Worm (Caenorhabditis elegans) whole organism, L4 larva: ENCODE data around the gene nspe-2.
A peak's percentile ranks its signal among the peaks of the same experiment; 100 is the strongest.

Source experiments
- F49E8.2 ChIP-seq: sonication (generic microtip); optimal IDR thresholded peaks from 2 replicates; lab custom pipeline; 2016; ENCODE audit warnings: missing compliant biosample characterization, mild to moderate bottlenecking, missing genetic modification characterization, borderline replicate concordance
- Y5F2A.4 ChIP-seq: fragments of 200-800 bp; sonication (Bioruptor generic); optimal IDR thresholded peaks from 2 replicates; lab custom pipeline; 2018; ENCODE audit warnings: mild to moderate bottlenecking, missing genetic modification characterization, missing compliant biosample characterization
- ZK546.5 ChIP-seq, 2 experiments: sonication (generic microtip); optimal IDR thresholded peaks; 2 replicates each; lab custom pipeline; 2017; ENCODE audit warnings: missing biosample characterization in 2 of 2, missing genetic modification characterization in 2 of 2
- aha-1 ChIP-seq: fragments of 150-350 bp; peaks from one replicate; lab custom pipeline; 2014; ENCODE audit warnings: missing biosample characterization, missing genetic modification characterization
- aly-2 ChIP-seq: sonication (generic microtip); optimal IDR thresholded peaks from 2 replicates; lab custom pipeline; 2018; ENCODE audit warnings: missing biosample characterization, missing genetic modification characterization
- ama-1 ChIP-seq: fragments of 150-350 bp; optimal IDR thresholded peaks from 2 replicates; lab custom pipeline; 2014; ENCODE audit warnings: inconsistent platforms, mixed read lengths
- arid-1 ChIP-seq: fragments of 200-800 bp; sonication (Bioruptor generic); conservative IDR thresholded peaks from 2 replicates; pipeline ENCODE4 v1.3.6; 2022; ENCODE audit warnings: missing genetic modification reagents, missing genetic modification characterization, missing compliant biosample characterization
- ceh-20 ChIP-seq: fragments of 200-800 bp; sonication (Bioruptor generic); IDR thresholded peaks from 2 replicates; pipeline ENCODE4 v1.3.6; 2022; ENCODE audit warnings: missing genetic modification reagents, missing genetic modification characterization, missing compliant biosample characterization
- ceh-44 ChIP-seq: fragments of 200-800 bp; sonication (Bioruptor generic); IDR thresholded peaks from 2 replicates; pipeline ENCODE4 v1.3.6; 2022; ENCODE audit warnings: missing genetic modification reagents, missing genetic modification characterization, missing compliant biosample characterization
- ceh-62 ChIP-seq: sonication (generic microtip); optimal IDR thresholded peaks from 2 replicates; lab custom pipeline; 2017; ENCODE audit warnings: missing biosample characterization, missing genetic modification characterization
- ceh-82 ChIP-seq: sonication (generic microtip); optimal IDR thresholded peaks from 2 replicates; lab custom pipeline; 2017; ENCODE audit warnings: missing biosample characterization, missing genetic modification characterization
- dmd-6 ChIP-seq: fragments of 200-800 bp; sonication (Bioruptor generic); IDR thresholded peaks from 2 replicates; pipeline ENCODE4 v1.3.6; 2022; ENCODE audit warnings: missing genetic modification reagents, missing genetic modification characterization, missing compliant biosample characterization
- dmd-8 ChIP-seq: fragments of 200-800 bp; sonication (Bioruptor generic); IDR thresholded peaks from 2 replicates; pipeline ENCODE4 v1.3.6; 2022; ENCODE audit warnings: missing genetic modification characterization, missing compliant biosample characterization
- dmd-9 ChIP-seq: fragments of 200-800 bp; sonication (Bioruptor generic); IDR thresholded peaks from 2 replicates; pipeline ENCODE4 v1.3.6; 2022; ENCODE audit warnings: missing genetic modification reagents, missing genetic modification characterization, missing compliant biosample characterization
- egl-27 ChIP-seq: sonication (generic microtip); optimal IDR thresholded peaks from 3 replicates; lab custom pipeline; 2017; ENCODE audit warnings: missing biosample characterization, missing genetic modification reagents, missing genetic modification characterization
- egl-43 ChIP-seq: fragments of 200-800 bp; sonication (Bioruptor generic); IDR thresholded peaks from 2 replicates; pipeline ENCODE4 v1.3.6; 2022; ENCODE audit warnings: missing genetic modification reagents, missing genetic modification characterization, missing compliant biosample characterization
- gei-8 ChIP-seq: fragments of 200-800 bp; sonication (Bioruptor generic); optimal IDR thresholded peaks from 2 replicates; lab custom pipeline; 2018; ENCODE audit warnings: mild to moderate bottlenecking, missing genetic modification characterization, missing compliant biosample characterization
- hif-1 ChIP-seq, 2 experiments: sonication (generic microtip); optimal IDR thresholded peaks; 2 replicates each; lab custom pipeline; 2016 to 2017; ENCODE audit warnings: missing compliant biosample characterization in 2 of 2, missing genetic modification characterization in 2 of 2, missing genetic modification reagents in 2 of 2, missing genotype in 2 of 2, mild to moderate bottlenecking in 1 of 2
- hlh-11 ChIP-seq: fragments of 200-800 bp; sonication (Bioruptor generic); optimal IDR thresholded peaks from 2 replicates; lab custom pipeline; 2018; ENCODE audit warnings: mild to moderate bottlenecking, missing genetic modification characterization, missing compliant biosample characterization
- hmg-1.1 ChIP-seq: fragments of 200-800 bp; sonication (Bioruptor generic); IDR thresholded peaks from 2 replicates; pipeline ENCODE4 v1.3.6; 2022; ENCODE audit warnings: missing genetic modification reagents, missing genetic modification characterization, missing compliant biosample characterization
- lim-7 ChIP-seq: fragments of 200-800 bp; sonication (Bioruptor generic); IDR thresholded peaks from 2 replicates; pipeline ENCODE4 v1.3.6; 2022; ENCODE audit warnings: missing genetic modification characterization, missing compliant biosample characterization
- lin-1 ChIP-seq: fragments of 200-800 bp; sonication (Bioruptor generic); IDR thresholded peaks from 2 replicates; pipeline ENCODE4 v1.3.6; 2022; ENCODE audit warnings: missing genetic modification reagents, missing genetic modification characterization, missing compliant biosample characterization
- lin-13 ChIP-seq: fragments of 150-350 bp; optimal IDR thresholded peaks from 2 replicates; lab custom pipeline; 2014; ENCODE audit warnings: missing biosample characterization, missing genetic modification reagents, missing genetic modification characterization
- lin-39 ChIP-seq: fragments of 150-350 bp; optimal IDR thresholded peaks from 2 replicates; lab custom pipeline; 2014; ENCODE audit warnings: missing biosample characterization, missing genetic modification reagents, missing genetic modification characterization
- lsy-2 ChIP-seq, 2 experiments: fragments of 150-350 bp in 1 of 2; sonication (generic microtip) in 1 of 2; optimal IDR thresholded peaks; 2 replicates each; lab custom pipeline; 2014 to 2017; ENCODE audit warnings: missing biosample characterization in 2 of 2, missing genetic modification characterization in 2 of 2
- mdt-29 ChIP-seq: fragments of 200-800 bp; sonication (Bioruptor generic); IDR thresholded peaks from 2 replicates; pipeline ENCODE4 v1.3.6; 2022; ENCODE audit warnings: missing genetic modification reagents, missing genetic modification characterization, missing compliant biosample characterization
- mep-1 ChIP-seq: fragments of 150-350 bp; sonication (generic microtip); optimal IDR thresholded peaks from 3 replicates; lab custom pipeline; 2014; ENCODE audit warnings: missing biosample characterization, missing genetic modification characterization
- nhr-10 ChIP-seq: fragments of 150-350 bp; optimal IDR thresholded peaks from 2 replicates; lab custom pipeline; 2014; ENCODE audit warnings: missing biosample characterization, missing genetic modification characterization
- nhr-102 ChIP-seq: sonication (generic microtip); optimal IDR thresholded peaks from 2 replicates; lab custom pipeline; 2016; ENCODE audit warnings: mild to moderate bottlenecking, missing genetic modification characterization, moderate library complexity, missing compliant biosample characterization
- nhr-11 ChIP-seq: fragments of 150-350 bp; optimal IDR thresholded peaks from 2 replicates; lab custom pipeline; 2014; ENCODE audit warnings: missing biosample characterization, missing genetic modification characterization
- nhr-111 ChIP-seq: fragments of 200-800 bp; sonication (Bioruptor generic); optimal IDR thresholded peaks from 2 replicates; lab custom pipeline; 2018; ENCODE audit warnings: mild to moderate bottlenecking, missing genetic modification characterization, missing compliant biosample characterization
- nhr-28 ChIP-seq: fragments of 150-350 bp; optimal IDR thresholded peaks from 2 replicates; lab custom pipeline; 2014; ENCODE audit warnings: missing biosample characterization, missing genetic modification characterization
- nhr-41 ChIP-seq: fragments of 200-800 bp; sonication (Bioruptor generic); IDR thresholded peaks from 2 replicates; pipeline ENCODE4 v1.3.6; 2022; ENCODE audit warnings: missing genetic modification reagents, missing genetic modification characterization, missing compliant biosample characterization
- nhr-42 ChIP-seq: fragments of 200-800 bp; sonication (Bioruptor generic); IDR thresholded peaks from 2 replicates; pipeline ENCODE4 v1.3.6; 2022; ENCODE audit warnings: missing genetic modification characterization, missing compliant biosample characterization
- nhr-48 ChIP-seq: sonication (generic microtip); optimal IDR thresholded peaks from 2 replicates; lab custom pipeline; 2016; ENCODE audit warnings: mild to moderate bottlenecking, missing genetic modification characterization, missing compliant biosample characterization
- nhr-6 ChIP-seq: fragments of 150-350 bp; optimal IDR thresholded peaks from 2 replicates; lab custom pipeline; 2014; ENCODE audit warnings: missing biosample characterization, missing genetic modification characterization
- nhr-76 ChIP-seq: fragments of 150-350 bp; optimal IDR thresholded peaks from 2 replicates; lab custom pipeline; 2014; ENCODE audit warnings: missing biosample characterization, missing genetic modification characterization
- php-3 ChIP-seq: fragments of 200-800 bp; sonication (Bioruptor generic); IDR thresholded peaks from 2 replicates; pipeline ENCODE4 v1.3.6; 2022; ENCODE audit warnings: missing genetic modification reagents, missing genetic modification characterization, missing compliant biosample characterization
- pqm-1 ChIP-seq: sonication (generic microtip); optimal IDR thresholded peaks from 2 replicates; lab custom pipeline; 2017; ENCODE audit warnings: missing biosample characterization, missing genetic modification characterization
- saeg-2 ChIP-seq: fragments of 200-800 bp; sonication (Bioruptor generic); IDR thresholded peaks from 2 replicates; pipeline ENCODE4 v1.3.6; 2022; ENCODE audit warnings: missing genetic modification reagents, missing genetic modification characterization, missing compliant biosample characterization
- sdz-12 ChIP-seq: fragments of 200-800 bp; sonication (Bioruptor generic); optimal IDR thresholded peaks from 2 replicates; lab custom pipeline; 2018; ENCODE audit warnings: mild to moderate bottlenecking, missing genetic modification characterization, missing compliant biosample characterization
- snpc-1.2 ChIP-seq: fragments of 200-800 bp; sonication (Bioruptor generic); IDR thresholded peaks from 2 replicates; pipeline ENCODE4 v1.3.6; 2022; ENCODE audit warnings: missing genetic modification reagents, missing genetic modification characterization, missing compliant biosample characterization
- tra-1 ChIP-seq: fragments of 200-800 bp; sonication (Bioruptor generic); IDR thresholded peaks from 2 replicates; pipeline ENCODE4 v1.3.6; 2022; ENCODE audit warnings: missing genetic modification reagents, missing genetic modification characterization, missing compliant biosample characterization
- unc-130 ChIP-seq: sonication (generic microtip); optimal IDR thresholded peaks from 2 replicates; lab custom pipeline; 2016; ENCODE audit warnings: missing genetic modification reagents, missing genetic modification characterization, missing compliant biosample characterization
- zag-1 ChIP-seq: fragments of 150-350 bp; optimal IDR thresholded peaks from 2 replicates; lab custom pipeline; 2014; ENCODE audit warnings: missing biosample characterization, missing genetic modification characterization
- zfp-3 ChIP-seq: fragments of 200-800 bp; sonication (Bioruptor generic); conservative IDR thresholded peaks from 2 replicates; pipeline ENCODE4 v1.3.6; 2022; ENCODE audit warnings: missing genetic modification reagents, missing genetic modification characterization, missing compliant biosample characterization

nspe-2 gene

ce11 chrII:12620764-12621163 lies 1.6 kb upstream of the nspe-2 start, which contains the start of gene nspe-1:
Gene nspe-1 (minus strand): TSS chrII:12620864.
- no peak for TF ChIP-seq nhr-11 (tag; lab: Kevin White, UChicago)
- no peak for TF ChIP-seq dmd-9 (GFP tag; lab: Robert Waterston, UW)
- TF ChIP-seq arid-1 (GFP tag; lab: Robert Waterston, UW): no peak
- TF ChIP-seq ceh-20: no peak
- no peak for TF ChIP-seq nhr-6 (tag; lab: Kevin White, UChicago)
- no peak for TF ChIP-seq nhr-102 (tag; lab: Kevin White, UChicago)
- TF ChIP-seq dmd-8: no peak
- TF ChIP-seq saeg-2 (GFP tag; lab: Robert Waterston, UW): no peak
- no peak for TF ChIP-seq Y5F2A.4
- TF ChIP-seq lim-7 (GFP tag; lab: Robert Waterston, UW): no peak
- no peak for TF ChIP-seq snpc-1.2 (GFP tag; lab: Robert Waterston, UW)
- TF ChIP-seq php-3: no peak
- no peak for TF ChIP-seq egl-43
- TF ChIP-seq mdt-29 (GFP tag; lab: Robert Waterston, UW): no peak
- no peak for TF ChIP-seq lin-39 (tag; lab: Kevin White, UChicago)
- no peak for TF ChIP-seq mep-1

DNA sequence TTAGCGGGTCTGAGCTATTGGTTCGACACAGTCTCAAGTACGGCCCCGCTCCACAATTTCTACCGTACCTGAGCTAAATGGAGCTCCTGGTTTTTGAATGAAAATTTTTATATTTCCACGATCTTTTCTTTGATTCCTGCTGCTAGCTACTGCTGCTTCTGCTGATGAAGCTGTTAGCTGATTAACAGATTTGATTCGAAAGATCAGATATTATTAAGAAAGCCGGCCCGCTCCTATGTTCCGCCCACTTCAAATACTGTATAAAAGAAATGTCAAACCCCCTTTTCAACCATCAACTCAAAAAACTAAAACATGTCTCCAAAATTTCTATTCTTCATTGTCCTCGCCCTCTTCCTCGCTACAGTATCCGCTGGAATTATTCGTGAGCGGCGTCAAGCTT lies 1.6 kb downstream of the nspe-2 start, which contains the start of gene nspe-3:
TSS of gene nspe-3 (plus strand) at position 301 of the 400 bp plus-strand sequence.
- TF ChIP-seq nhr-76 (tag; lab: Kevin White, UChicago) (no peak), hmg-1.1 (GFP tag; lab: Robert Waterston, UW) (no peak), saeg-2 (GFP tag; lab: Robert Waterston, UW) (no peak), unc-130 (GFP tag; lab: Kevin White, UChicago) (no peak), ceh-62 (tag; lab: Kevin White, UChicago) (no peak), dmd-8 (no peak), zfp-3 (GFP tag; lab: Robert Waterston, UW) (no peak), zag-1 (no peak), lin-1 (no peak), ZK546.5 (tag; optimal IDR thresholded peaks at IDR 0.05; lab: Kevin White, UChicago) (no peak), aly-2 (tag; lab: Kevin White, UChicago) (no peak), gei-8 (GFP tag; lab: Kevin White, UChicago) (no peak), pqm-1 (no peak), nhr-42 (no peak), ceh-44 (GFP tag; lab: Robert Waterston, UW) (no peak), arid-1 (GFP tag; lab: Robert Waterston, UW) (no peak), nhr-10 (no peak), hlh-11 (tag; lab: Kevin White, UChicago) (no peak), F49E8.2 (no peak)

- TF ChIP-seq nhr-76 (tag; lab: Kevin White, UChicago) (no peak), aha-1 (tag; lab: Kevin White, UChicago) (peak; percentile 10), lsy-2 (tag; optimal IDR thresholded peaks at IDR 0.05; lab: Kevin White, UChicago) (no peak)
Measured at ce11 chrII:12616081-12616480, 3.1 kb downstream of the nspe-2 start, which contains the start of gene nspe-6. Gene nspe-6 (minus strand): TSS chrII:12616181.

DNA sequence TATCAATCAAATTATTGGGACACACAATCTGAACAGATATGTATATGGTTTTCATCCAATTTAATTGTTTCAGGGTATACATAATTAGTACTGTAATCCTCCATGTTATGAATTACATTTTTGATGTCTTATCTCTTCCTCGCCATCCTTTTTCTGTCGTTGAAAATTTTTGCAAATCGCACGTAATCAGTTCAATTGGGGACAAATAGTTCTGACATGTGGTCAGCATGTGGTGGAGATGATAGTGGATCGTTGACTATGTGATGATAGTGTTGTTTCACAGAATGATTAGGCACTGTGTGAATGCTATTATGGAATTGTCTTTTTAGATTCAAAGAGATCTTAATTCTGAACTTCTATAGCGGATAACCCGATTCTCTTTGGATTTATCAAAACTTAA lies 3.8 kb downstream of the nspe-2 start:
- TF ChIP-seq arid-1 (GFP tag; lab: Robert Waterston, UW): no peak
- peak; percentile 16 for TF ChIP-seq hlh-11 (tag; lab: Kevin White, UChicago)
- no peak for TF ChIP-seq nhr-76 (tag; lab: Kevin White, UChicago)
- TF ChIP-seq ceh-62 (tag; lab: Kevin White, UChicago): no peak
- peak; percentile 99 for TF ChIP-seq aha-1 (tag; lab: Kevin White, UChicago)
- TF ChIP-seq tra-1: no peak
- TF ChIP-seq nhr-111 (GFP tag; lab: Kevin White, UChicago): no peak
- no peak for TF ChIP-seq hmg-1.1 (GFP tag; lab: Robert Waterston, UW)
- no peak for TF ChIP-seq pqm-1
- TF ChIP-seq php-3: no peak
- no peak for TF ChIP-seq nhr-41 (GFP tag; lab: Robert Waterston, UW)
- TF ChIP-seq snpc-1.2 (GFP tag; lab: Robert Waterston, UW): no peak
- no peak for TF ChIP-seq egl-27
- TF ChIP-seq ama-1 (lab: Kevin White, UChicago): no peak
- peak; percentile 93 for TF ChIP-seq dmd-6 (GFP tag; lab: Robert Waterston, UW)
- no peak for TF ChIP-seq sdz-12
- no peak for TF ChIP-seq aly-2 (tag; lab: Kevin White, UChicago)
- TF ChIP-seq egl-43: no peak
- TF ChIP-seq lin-39 (tag; lab: Kevin White, UChicago): no peak
- TF ChIP-seq lin-13 (GFP tag; lab: Kevin White, UChicago): no peak
- no peak for TF ChIP-seq mep-1
- TF ChIP-seq hif-1 (tag; optimal IDR thresholded peaks at IDR 0.05; lab: Kevin White, UChicago): peak; percentile 93 to 96
- no peak for TF ChIP-seq ceh-82 (tag; lab: Kevin White, UChicago)
- peak; percentile 97 for TF ChIP-seq nhr-48
- peak; percentile 60 for TF ChIP-seq nhr-28
